Fruit fly (Drosophila melanogaster) whole organism, wandering third instar larva: Measurements from ENCODE around the gene ATbp.

Experiments used
- Abd-B ChIP-seq: fragments of >200 bp; optimal IDR thresholded peaks from 2 replicates; lab custom pipeline; 2017; ENCODE audit warnings: missing biosample characterization, missing genetic modification characterization
- Hnf4 ChIP-seq: fragments of 200-800 bp; sonication (Bioruptor generic); optimal IDR thresholded peaks from 2 replicates; lab custom pipeline; 2016; ENCODE audit warnings: missing biosample characterization, mild to moderate bottlenecking, missing genetic modification characterization
- Hr78 ChIP-seq: fragments of >200 bp; optimal IDR thresholded peaks from 2 replicates; lab custom pipeline; 2017; ENCODE audit warnings: missing biosample characterization, missing genetic modification characterization
- Hr83 ChIP-seq: fragments of 200-300 bp; sonication (Bioruptor generic); optimal IDR thresholded peaks from 2 replicates; lab custom pipeline; 2016; ENCODE audit warnings: missing biosample characterization, mild to moderate bottlenecking, missing genetic modification characterization, moderate library complexity; ENCODE audit not compliant: poor library complexity, severe bottlenecking
- Myc ChIP-seq: fragments of >200 bp; optimal IDR thresholded peaks from 2 replicates; lab custom pipeline; 2017
- Rel ChIP-seq, 2 experiments: fragments of 200-800 bp; sonication (Bioruptor generic) in 1 of 2; optimal IDR thresholded peaks; 2 replicates in 1 of 2; 3 replicates in 1 of 2; lab custom pipeline; 2016 to 2019; ENCODE audit warnings: mild to moderate bottlenecking in 2 of 2, missing biosample characterization in 2 of 2, missing genetic modification characterization in 2 of 2, moderate library complexity in 1 of 2
- Sp1 ChIP-seq: fragments of 200-800 bp; sonication (Bioruptor generic); optimal IDR thresholded peaks from 3 replicates; lab custom pipeline; 2019; ENCODE audit warnings: missing biosample characterization, mild to moderate bottlenecking, missing genetic modification characterization, moderate library complexity
- br ChIP-seq: fragments of 200-800 bp; sonication (Bioruptor generic); optimal IDR thresholded peaks from 2 replicates; lab custom pipeline; 2016; ENCODE audit warnings: missing biosample characterization, missing genetic modification characterization
- ey ChIP-seq: fragments of 200-800 bp; sonication (Bioruptor generic); optimal IDR thresholded peaks from 2 replicates; lab custom pipeline; 2016; ENCODE audit warnings: missing biosample characterization, missing genetic modification characterization
- lola ChIP-seq: fragments of >200 bp; optimal IDR thresholded peaks from 2 replicates; lab custom pipeline; 2017; ENCODE audit warnings: missing biosample characterization, missing genetic modification characterization
- pan ChIP-seq: fragments of >200 bp; optimal IDR thresholded peaks from 2 replicates; lab custom pipeline; 2017
- psq ChIP-seq: fragments of 200-800 bp; sonication (Bioruptor generic); optimal IDR thresholded peaks from 3 replicates; lab custom pipeline; 2017; ENCODE audit warnings: missing biosample characterization, mild to moderate bottlenecking, missing genetic modification characterization, moderate library complexity
- sv ChIP-seq: fragments of 200-800 bp; sonication (Bioruptor generic); optimal IDR thresholded peaks from 3 replicates; lab custom pipeline; 2016; ENCODE audit warnings: missing biosample characterization, missing genetic modification characterization
- woc ChIP-seq: sonication (Bioruptor generic); optimal IDR thresholded peaks from 2 replicates; lab custom pipeline; 2016; ENCODE audit warnings: missing biosample characterization, mild to moderate bottlenecking, missing genetic modification characterization

dm6 chrX:23082407-23082905 is 23.3 kb upstream of the ATbp start, which contains the start of the genes CG17163 and CG17168:
- TF ChIP-seq psq (GFP tag; lab: Kevin White, UChicago) = no peak
- TF ChIP-seq ey (GFP tag; lab: Kevin White, UChicago) = no peak
- no peak for TF ChIP-seq pan (lab: Kevin White, UChicago)
- no peak for TF ChIP-seq Myc (lab: Kevin White, UChicago)
- TF ChIP-seq Hnf4 (GFP tag; lab: Kevin White, UChicago) = no peak
- no peak for TF ChIP-seq Hr78 (GFP tag; lab: Kevin White, UChicago)
- TF ChIP-seq sv (GFP tag; lab: Kevin White, UChicago) = no peak
- TF ChIP-seq Abd-B (GFP tag; lab: Kevin White, UChicago) = no peak
- no peak for TF ChIP-seq Hr83 (GFP tag; lab: Kevin White, UChicago)
- no peak for TF ChIP-seq Rel (GFP tag; optimal IDR thresholded peaks at IDR 0.05; lab: Kevin White, UChicago)
- TF ChIP-seq Rel (tag; optimal IDR thresholded peaks at IDR 0.05; lab: Kevin White, UChicago) = peak; percentile 46
- no peak for TF ChIP-seq woc (GFP tag; lab: Kevin White, UChicago)
- no peak for TF ChIP-seq lola (GFP tag; lab: Kevin White, UChicago)
- TF ChIP-seq Sp1 (GFP tag; lab: Kevin White, UChicago) = no peak
- TF ChIP-seq br (GFP tag; lab: Kevin White, UChicago) = no peak
